Fruit fly (Drosophila melanogaster) whole organism, embryonic: Measurements from ENCODE around the gene Awh.

Experiments
- Asciz ChIP-seq: fragments of 200-800 bp; sonication (Bioruptor generic); optimal IDR thresholded peaks from 2 replicates; lab custom pipeline; 2017; ENCODE audit warnings: missing biosample characterization, mild to moderate bottlenecking, missing genetic modification characterization, missing genetic modification reagents
- Awh ChIP-seq: fragments of 200-800 bp; sonication (Bioruptor generic); IDR thresholded peaks from 2 replicates; pipeline ENCODE4, ENCODE4 v1.3.6; 2022; ENCODE audit warnings: missing biosample characterization, missing genetic modification characterization
- CG10267 ChIP-seq: fragments of 200-800 bp; sonication (Bioruptor generic); optimal IDR thresholded peaks from 2 replicates; lab custom pipeline; 2018; ENCODE audit warnings: missing biosample characterization, mild to moderate bottlenecking, missing genetic modification characterization, moderate library complexity
- CG13894 ChIP-seq: fragments of 200-800 bp; sonication (Bioruptor generic); optimal IDR thresholded peaks from 3 replicates; lab custom pipeline; 2018; ENCODE audit warnings: missing biosample characterization, mild to moderate bottlenecking, missing genetic modification characterization, moderate library complexity
- CG16863 ChIP-seq: fragments of 200-800 bp; sonication (Bioruptor generic); optimal IDR thresholded peaks from 3 replicates; lab custom pipeline; 2016; ENCODE audit warnings: missing biosample characterization, missing genetic modification characterization
- CG17186 ChIP-seq: fragments of 200-800 bp; sonication (Bioruptor generic); optimal IDR thresholded peaks from 3 replicates; lab custom pipeline; 2017; ENCODE audit warnings: missing biosample characterization, missing genetic modification reagents, missing genetic modification characterization
- CG18011 ChIP-seq: fragments of 200-800 bp; sonication (Bioruptor generic); optimal IDR thresholded peaks from 2 replicates; lab custom pipeline; 2017; ENCODE audit warnings: missing biosample characterization, missing genetic modification characterization, mild to moderate bottlenecking, moderate library complexity, missing genotype
- CG2116 ChIP-seq: fragments of 200-800 bp; sonication (Bioruptor generic); optimal IDR thresholded peaks from 3 replicates; lab custom pipeline; 2018; ENCODE audit warnings: missing biosample characterization, mild to moderate bottlenecking, missing genetic modification characterization
- CG30020 ChIP-seq: fragments of 200-800 bp; optimal IDR thresholded peaks from 2 replicates; lab custom pipeline; 2019; ENCODE audit warnings: missing biosample characterization, mild to moderate bottlenecking, missing genetic modification characterization, moderate library complexity
- CG31224 ChIP-seq: fragments of 200-800 bp; sonication (Bioruptor generic); IDR thresholded peaks from 2 replicates; pipeline ENCODE4 v1.3.6; 2022; ENCODE audit warnings: missing biosample characterization, missing genetic modification characterization
- CG34422 ChIP-seq: fragments of 200-800 bp; sonication (Bioruptor generic); IDR thresholded peaks from 3 replicates; pipeline ENCODE4 v1.3.6; 2022; ENCODE audit warnings: missing biosample characterization, missing genetic modification characterization
- CG3847 ChIP-seq: fragments of 200-800 bp; sonication (Bioruptor generic); IDR thresholded peaks from 2 replicates; pipeline ENCODE4 v1.3.6; 2022; ENCODE audit warnings: missing biosample characterization, missing genetic modification characterization
- CG4404 ChIP-seq: fragments of 200-800 bp; sonication (Bioruptor generic); IDR thresholded peaks from 2 replicates; pipeline ENCODE4 v1.3.6; 2022; ENCODE audit warnings: missing biosample characterization, missing genetic modification characterization
- CG4820 ChIP-seq: fragments of 200-800 bp; sonication (Bioruptor generic); optimal IDR thresholded peaks from 3 replicates; lab custom pipeline; 2016; ENCODE audit warnings: missing biosample characterization, missing genetic modification characterization
- CG6683 ChIP-seq: fragments of 200-800 bp; sonication (Bioruptor generic); optimal IDR thresholded peaks from 2 replicates; lab custom pipeline; 2017; ENCODE audit warnings: missing biosample characterization, mild to moderate bottlenecking, missing genetic modification characterization, missing genetic modification reagents
- CG7271 ChIP-seq: fragments of 200-800 bp; sonication (Bioruptor generic); optimal IDR thresholded peaks from 2 replicates; lab custom pipeline; 2018; ENCODE audit warnings: missing biosample characterization, mild to moderate bottlenecking, missing genetic modification characterization, moderate library complexity
- CG7963 ChIP-seq: fragments of 200-800 bp; sonication (Bioruptor generic); IDR thresholded peaks from 3 replicates; pipeline ENCODE4 v1.3.6; 2022; ENCODE audit warnings: missing biosample characterization, missing genetic modification characterization; ENCODE audit not compliant: partially characterized antibody
- Dfd ChIP-seq, 2 experiments: fragments of >200 bp; optimal IDR thresholded peaks; 2 replicates each; lab custom pipeline; 2017; ENCODE audit warnings: missing biosample characterization in 2 of 2, missing genetic modification characterization in 2 of 2
- Hr3 ChIP-seq: fragments of 200-800 bp; sonication (Bioruptor generic); optimal IDR thresholded peaks from 3 replicates; lab custom pipeline; 2016; ENCODE audit warnings: missing biosample characterization, missing genetic modification characterization
- Lpt ChIP-seq: fragments of >200 bp; optimal IDR thresholded peaks from 2 replicates; lab custom pipeline; 2018; ENCODE audit warnings: missing biosample characterization, missing genetic modification characterization
- Med ChIP-seq: fragments of 200-800 bp; sonication (Bioruptor generic); peaks from one replicate; lab custom pipeline; 2016; ENCODE audit warnings: missing biosample characterization, missing genetic modification characterization, mild to moderate bottlenecking, inconsistent platforms, moderate library complexity
- Mrtf ChIP-seq: fragments of 200-800 bp; sonication (Bioruptor generic); IDR thresholded peaks from 3 replicates; pipeline ENCODE4 v1.3.6; 2022; ENCODE audit warnings: missing biosample characterization, missing genetic modification characterization
- NFAT ChIP-seq: fragments of 200-800 bp; sonication (Bioruptor generic); IDR thresholded peaks from 2 replicates; pipeline ENCODE4 v1.3.6; 2022; ENCODE audit warnings: missing biosample characterization, missing genetic modification characterization
- Opbp ChIP-seq: fragments of 200-800 bp; sonication (Bioruptor generic); IDR thresholded peaks from 3 replicates; pipeline ENCODE4 v1.3.6; 2022; ENCODE audit warnings: missing biosample characterization, missing genetic modification characterization; ENCODE audit not compliant: partially characterized antibody
- Optix ChIP-seq: fragments of 200-800 bp; sonication (Bioruptor generic); IDR thresholded peaks from 3 replicates; pipeline ENCODE4 v1.3.6; 2022; ENCODE audit warnings: missing biosample characterization, missing genetic modification characterization
- Pdp1 ChIP-seq, 2 experiments: fragments of 200-800 bp; sonication (Bioruptor generic); optimal IDR thresholded peaks; 3 replicates each; lab custom pipeline; 2016; ENCODE audit warnings: missing biosample characterization in 2 of 2, missing genetic modification characterization in 2 of 2, mild to moderate bottlenecking in 1 of 2, moderate library complexity in 1 of 2
- Sin3A ChIP-seq: fragments of >200 bp; optimal IDR thresholded peaks from 2 replicates; lab custom pipeline; 2018
- Sox100B ChIP-seq: fragments of 200-800 bp; sonication (Bioruptor generic); optimal IDR thresholded peaks from 3 replicates; lab custom pipeline; 2018; ENCODE audit warnings: missing biosample characterization, mild to moderate bottlenecking, missing genetic modification characterization
- Stat92E ChIP-seq, 3 experiments: fragments of >200 bp in 2 of 3; fragments of 200-800 bp in 1 of 3; sonication (Bioruptor generic) in 1 of 3; optimal IDR thresholded peaks; 2 replicates each; lab custom pipeline; 2017 to 2019; ENCODE audit warnings: missing biosample characterization in 3 of 3, missing genetic modification characterization in 3 of 3, mild to moderate bottlenecking in 1 of 3, moderate library complexity in 1 of 3
- Tbp ChIP-seq: fragments of >200 bp; optimal IDR thresholded peaks from 2 replicates; lab custom pipeline; 2018; ENCODE audit warnings: missing biosample characterization, missing genetic modification characterization
- YL-1 ChIP-seq: fragments of 200-800 bp; sonication (Bioruptor generic); optimal IDR thresholded peaks from 3 replicates; lab custom pipeline; 2017; ENCODE audit warnings: missing biosample characterization, mild to moderate bottlenecking, missing genetic modification characterization
- al ChIP-seq: fragments of 200-800 bp; sonication (Bioruptor generic); IDR thresholded peaks from 2 replicates; pipeline ENCODE4 v1.3.6; 2022; ENCODE audit warnings: missing biosample characterization, missing genetic modification characterization
- bbx ChIP-seq: fragments of 200-800 bp; sonication (Bioruptor generic); IDR thresholded peaks from 2 replicates; pipeline ENCODE4 v1.3.6; 2022; ENCODE audit warnings: missing biosample characterization, missing genetic modification characterization; ENCODE audit not compliant: partially characterized antibody
- btn ChIP-seq: fragments of 200-800 bp; sonication (Bioruptor generic); optimal IDR thresholded peaks from 2 replicates; lab custom pipeline; 2016; ENCODE audit warnings: missing biosample characterization, missing genetic modification characterization
- cas ChIP-seq: fragments of 200-800 bp; sonication (Bioruptor generic); IDR thresholded peaks from 2 replicates; pipeline ENCODE4 v1.3.6; 2022; ENCODE audit warnings: missing biosample characterization, missing genetic modification characterization
- crol ChIP-seq: fragments of 200-800 bp; sonication (Bioruptor generic); IDR thresholded peaks from 2 replicates; pipeline ENCODE4 v1.3.6; 2022; ENCODE audit warnings: missing biosample characterization, missing genetic modification characterization
- ewg ChIP-seq: fragments of 200-800 bp; sonication (Bioruptor generic); optimal IDR thresholded peaks from 3 replicates; lab custom pipeline; 2017; ENCODE audit warnings: mild to moderate bottlenecking, missing biosample characterization, missing genetic modification reagents, missing genetic modification characterization
- exex ChIP-seq: fragments of 200-800 bp; sonication (Bioruptor generic); optimal IDR thresholded peaks from 4 replicates; lab custom pipeline; 2018; ENCODE audit warnings: missing biosample characterization, mild to moderate bottlenecking, missing genetic modification characterization, moderate library complexity
- ind ChIP-seq: fragments of 200-800 bp; sonication (Bioruptor generic); optimal IDR thresholded peaks from 3 replicates; lab custom pipeline; 2016; ENCODE audit warnings: missing biosample characterization, missing genetic modification characterization
- kay ChIP-seq: fragments of 200-800 bp; sonication (Bioruptor generic); optimal IDR thresholded peaks from 2 replicates; lab custom pipeline; 2016; ENCODE audit warnings: missing biosample characterization, missing genetic modification characterization
- knrl ChIP-seq: fragments of 200-800 bp; sonication (Bioruptor generic); IDR thresholded peaks from 3 replicates; pipeline ENCODE4 v1.3.6; 2022; ENCODE audit warnings: missing biosample characterization, missing genetic modification characterization; ENCODE audit not compliant: partially characterized antibody
- lilli ChIP-seq: fragments of 200-800 bp; sonication (Bioruptor generic); optimal IDR thresholded peaks from 3 replicates; lab custom pipeline; 2016; ENCODE audit warnings: missing biosample characterization, missing genetic modification characterization
- p53 ChIP-seq: fragments of 200-800 bp; sonication (Bioruptor generic); optimal IDR thresholded peaks from 2 replicates; lab custom pipeline; 2016; ENCODE audit warnings: missing biosample characterization, missing genetic modification characterization
- phol ChIP-seq: fragments of 200-800 bp; sonication (Bioruptor generic); optimal IDR thresholded peaks from 3 replicates; lab custom pipeline; 2018; ENCODE audit warnings: missing biosample characterization, mild to moderate bottlenecking, missing genetic modification characterization, moderate library complexity
- sens-2 ChIP-seq: fragments of 200-800 bp; sonication (Bioruptor generic); IDR thresholded peaks from 2 replicates; pipeline ENCODE4 v1.3.6; 2022; ENCODE audit warnings: missing biosample characterization, missing genetic modification characterization
- seq ChIP-seq: fragments of 200-800 bp; sonication (Bioruptor generic); IDR thresholded peaks from 2 replicates; pipeline ENCODE4 v1.3.6; 2022; ENCODE audit warnings: missing biosample characterization, missing genetic modification characterization
- slou ChIP-seq: fragments of 200-800 bp; sonication (Bioruptor generic); optimal IDR thresholded peaks from 3 replicates; lab custom pipeline; 2016; ENCODE audit warnings: missing biosample characterization, missing genetic modification characterization
- stc ChIP-seq: fragments of 200-800 bp; sonication (Bioruptor generic); IDR thresholded peaks from 2 replicates; pipeline ENCODE4 v1.3.6; 2022; ENCODE audit warnings: missing biosample characterization, missing genetic modification characterization
- tgo ChIP-seq: fragments of 200-800 bp; sonication (Bioruptor generic); IDR thresholded peaks from 3 replicates; pipeline ENCODE4 v1.3.6; 2022; ENCODE audit warnings: missing biosample characterization, missing genetic modification characterization
- trh ChIP-seq: fragments of 200-800 bp; sonication (Bioruptor generic); optimal IDR thresholded peaks from 2 replicates; lab custom pipeline; 2016; ENCODE audit warnings: missing biosample characterization, missing genetic modification characterization
- wdn ChIP-seq: fragments of 200-800 bp; sonication (Bioruptor generic); IDR thresholded peaks from 2 replicates; pipeline ENCODE4 v1.3.6; 2022; ENCODE audit warnings: missing biosample characterization, missing genetic modification characterization

Awh gene

DNA sequence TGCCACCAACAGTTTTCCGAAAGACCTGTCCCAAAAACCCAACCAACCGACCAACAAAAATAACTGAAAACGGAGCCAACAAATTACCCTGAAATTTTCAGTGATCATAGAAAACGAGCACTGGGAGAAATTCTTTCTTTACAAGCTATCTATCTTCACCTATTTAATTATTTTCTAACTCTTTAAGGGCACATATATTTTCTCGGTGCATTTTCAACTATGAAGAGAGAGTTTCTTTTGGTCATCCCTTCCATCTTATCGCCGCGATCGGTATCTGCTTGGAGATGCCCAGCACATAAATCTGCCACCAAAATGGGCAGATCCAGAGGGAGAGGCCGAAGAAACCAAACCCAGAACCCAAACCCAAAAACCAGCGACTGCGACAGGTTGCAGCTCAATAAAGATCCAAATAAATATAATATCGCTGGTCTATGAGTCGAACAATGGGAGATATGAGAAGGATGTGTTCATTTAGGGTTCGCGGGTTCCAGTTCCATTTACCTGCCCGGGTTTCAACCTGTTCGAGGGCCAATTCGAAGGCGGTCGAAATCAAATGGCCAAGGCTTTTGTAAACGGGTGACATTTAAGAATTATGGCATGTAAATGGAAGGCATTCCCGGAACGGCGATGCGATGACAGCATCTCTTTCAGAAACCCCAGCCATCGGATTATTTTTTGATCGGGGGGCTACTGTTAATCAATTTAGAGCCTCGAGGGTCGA is 2.9 kb upstream of the Awh start (continued):
- TF ChIP-seq CG6683 (GFP tag; lab: Kevin White, UChicago), result no peak
- no peak for TF ChIP-seq trh (GFP tag; lab: Kevin White, UChicago)
- no peak for TF ChIP-seq CG2116
- TF ChIP-seq Opbp (GFP tag; lab: Robert Waterston, UW), result no peak
- TF ChIP-seq tgo, result no peak
- TF ChIP-seq Asciz (GFP tag; lab: Kevin White, UChicago), result no peak
- peak; percentile 41 for TF ChIP-seq Med (GFP tag; lab: Kevin White, UChicago)
- no peak for TF ChIP-seq NFAT (GFP tag; lab: Robert Waterston, UW)
- no peak for TF ChIP-seq Pdp1 (GFP tag; optimal IDR thresholded peaks at IDR 0.05; lab: Kevin White, UChicago)
- TF ChIP-seq Sin3A (lab: Kevin White, UChicago), result no peak
- TF ChIP-seq Mrtf (GFP tag; lab: Robert Waterston, UW), result no peak
- TF ChIP-seq Dfd (GFP tag; optimal IDR thresholded peaks at IDR 0.05; lab: Kevin White, UChicago), result no peak
- TF ChIP-seq ewg (GFP tag; lab: Kevin White, UChicago), result no peak
- no peak for TF ChIP-seq CG7963
- no peak for TF ChIP-seq crol
- no peak for TF ChIP-seq knrl (GFP tag; lab: Robert Waterston, UW)
- TF ChIP-seq CG13894 (tag; lab: Kevin White, UChicago), result no peak
- TF ChIP-seq YL-1, result no peak
- TF ChIP-seq sens-2 (GFP tag; lab: Robert Waterston, UW), result no peak
- TF ChIP-seq CG4820 (GFP tag; lab: Kevin White, UChicago), result no peak
- TF ChIP-seq lilli, result no peak
- TF ChIP-seq CG31224 (GFP tag; lab: Robert Waterston, UW), result no peak
- TF ChIP-seq CG30020 (tag; lab: Kevin White, UChicago), result no peak
- TF ChIP-seq stc (GFP tag; lab: Robert Waterston, UW), result no peak
- TF ChIP-seq p53, result no peak
- TF ChIP-seq CG34422 (GFP tag; lab: Robert Waterston, UW), result 0 out of 3 replicates have a peak, but pooled peaks have one; percentile 11
- peak in 1 of 3 experiments; percentile 74 for TF ChIP-seq Stat92E (GFP tag; optimal IDR thresholded peaks at IDR 0.05; lab: Kevin White, UChicago)
- no peak for TF ChIP-seq CG3847 (GFP tag; lab: Robert Waterston, UW)
- peak; percentile 24 for TF ChIP-seq CG10267 (tag; lab: Kevin White, UChicago)
- no peak for TF ChIP-seq phol (tag; lab: Kevin White, UChicago)
- no peak for TF ChIP-seq Lpt (GFP tag; lab: Kevin White, UChicago)
- no peak for TF ChIP-seq al (GFP tag; lab: Robert Waterston, UW)
- no peak for TF ChIP-seq CG16863 (GFP tag; lab: Kevin White, UChicago)
- TF ChIP-seq Hr3 (GFP tag; lab: Kevin White, UChicago), result no peak
- TF ChIP-seq CG17186 (GFP tag; lab: Kevin White, UChicago), result no peak
- peak; percentile 40; the same call in 1 of the 2 replicates for TF ChIP-seq Awh
- no peak for TF ChIP-seq Sox100B
- TF ChIP-seq bbx (GFP tag; lab: Robert Waterston, UW), result no peak
- TF ChIP-seq CG18011 (GFP tag; lab: Kevin White, UChicago), result no peak
- TF ChIP-seq CG4404 (GFP tag; lab: Robert Waterston, UW), result no peak
- TF ChIP-seq exex (tag; lab: Kevin White, UChicago), result no peak
- no peak for TF ChIP-seq btn (GFP tag; lab: Kevin White, UChicago)
- no peak for TF ChIP-seq slou (GFP tag; lab: Kevin White, UChicago)
- no peak for TF ChIP-seq CG7271 (tag; lab: Kevin White, UChicago)
- no peak for TF ChIP-seq cas
- no peak for TF ChIP-seq kay (GFP tag; lab: Kevin White, UChicago)
- no peak for TF ChIP-seq Optix
- TF ChIP-seq seq, result no peak
- no peak for TF ChIP-seq ind (GFP tag; lab: Kevin White, UChicago)
- TF ChIP-seq wdn, result no peak
- no peak for TF ChIP-seq Tbp (GFP tag; lab: Kevin White, UChicago)
